Fruit fly (Drosophila melanogaster): Measurements from ENCODE around the gene dnt.

The dnt gene

dm6 chr2L:19377129-19378083 lies 14.4 kb upstream of the dnt start:
- no peak for TF ChIP-seq jigr1 (GFP tag; IDR thresholded peaks at IDR 0.05)
- TF ChIP-seq Camta (GFP tag; optimal IDR thresholded peaks at IDR 0.05): peak; percentile 23
- TF ChIP-seq CG9609 (GFP tag; optimal IDR thresholded peaks at IDR 0.05): no peak
- TF ChIP-seq H2.0 (GFP tag; IDR thresholded peaks at IDR 0.05): peak; percentile 48
- TF ChIP-seq Hr78 (GFP tag; optimal IDR thresholded peaks at IDR 0.05): no peak
- peak; percentile 21 for TF ChIP-seq Meics (GFP tag; optimal IDR thresholded peaks at IDR 0.05)
- TF ChIP-seq CG11723 (GFP tag; optimal IDR thresholded peaks at IDR 0.05): no peak
- TF ChIP-seq CG2875 (GFP tag; optimal IDR thresholded peaks at IDR 0.05): peak; percentile 49
- TF ChIP-seq CG9215 (GFP tag; IDR thresholded peaks at IDR 0.05): no peak
- TF ChIP-seq fd96Cb (tag; optimal IDR thresholded peaks at IDR 0.05): peak; percentile 64
- peak; percentile 53 for TF ChIP-seq tap (tag; optimal IDR thresholded peaks at IDR 0.05)
- TF ChIP-seq CG4424 (GFP tag; optimal IDR thresholded peaks at IDR 0.05): peak; percentile 56
- TF ChIP-seq CG17568 (GFP tag; optimal IDR thresholded peaks at IDR 0.05): no peak
- TF ChIP-seq schlank (tag; optimal IDR thresholded peaks at IDR 0.05): no peak
- TF ChIP-seq CG17186 (GFP tag; optimal IDR thresholded peaks at IDR 0.05): no peak
- TF ChIP-seq hbn (GFP tag; IDR thresholded peaks at IDR 0.05; ENCODE audit: partially characterized antibody): no peak
- TF ChIP-seq CG11504 (tag; optimal IDR thresholded peaks at IDR 0.05): peak; percentile 53
- peak; percentile 35 for TF ChIP-seq HHEX (GFP tag; optimal IDR thresholded peaks at IDR 0.05)
- no peak for TF ChIP-seq CG13894 (tag; optimal IDR thresholded peaks at IDR 0.05)
- peak; percentile 21 for TF ChIP-seq CG13775 (GFP tag; optimal IDR thresholded peaks at IDR 0.05)
- peak; percentile 49 for TF ChIP-seq Sox102F (GFP tag; optimal IDR thresholded peaks at IDR 0.05)
- no peak for TF ChIP-seq wdn (GFP tag; IDR thresholded peaks at IDR 0.05)
- TF ChIP-seq psq (GFP tag; optimal IDR thresholded peaks at IDR 0.05): no peak
- no peak for TF ChIP-seq pita (GFP tag; optimal IDR thresholded peaks at IDR 0.05)
- TF ChIP-seq CG2678 (tag; optimal IDR thresholded peaks at IDR 0.05): peak; percentile 69
- TF ChIP-seq h (optimal IDR thresholded peaks at IDR 0.05): no peak
- TF ChIP-seq Atf6 (GFP tag; IDR thresholded peaks at IDR 0.05): no peak
- TF ChIP-seq stwl (tag; optimal IDR thresholded peaks at IDR 0.05): no peak
- no peak for TF ChIP-seq fu2 (GFP tag; optimal IDR thresholded peaks at IDR 0.05)
- peak in 1 of 2 experiments; percentile 38 for TF ChIP-seq Hr51 (GFP tag; optimal IDR thresholded peaks at IDR 0.05)
- TF ChIP-seq HmgD (GFP tag; optimal IDR thresholded peaks at IDR 0.05): no peak
- TF ChIP-seq CG13287 (GFP tag; IDR thresholded peaks at IDR 0.05; ENCODE audit: partially characterized antibody): no peak
- TF ChIP-seq CG7357 (GFP tag; IDR thresholded peaks at IDR 0.05): no peak
- no peak for TF ChIP-seq salm (tag; optimal IDR thresholded peaks at IDR 0.05)
- no peak for TF ChIP-seq Atf3 (GFP tag; optimal IDR thresholded peaks at IDR 0.05)
- TF ChIP-seq CG6813 (GFP tag; optimal IDR thresholded peaks at IDR 0.05): peak; percentile 35
- no peak for TF ChIP-seq Hr39 (optimal IDR thresholded peaks at IDR 0.05)
- TF ChIP-seq az2 (GFP tag; optimal IDR thresholded peaks at IDR 0.05): peak; percentile 54
- TF ChIP-seq CG12104 (GFP tag; optimal IDR thresholded peaks at IDR 0.05): no peak
- TF ChIP-seq sim (GFP tag; IDR thresholded peaks at IDR 0.05): 0 out of 2 replicates have a peak, but pooled peaks have one; percentile 14
- no peak for TF ChIP-seq CG5245 (GFP tag; optimal IDR thresholded peaks at IDR 0.05)
- no peak for TF ChIP-seq CG42726 (GFP tag; IDR thresholded peaks at IDR 0.05; ENCODE audit: partially characterized antibody)
- peak; percentile 21 for TF ChIP-seq CG10654 (GFP tag; optimal IDR thresholded peaks at IDR 0.05)
- no peak for TF ChIP-seq ato (GFP tag; IDR thresholded peaks at IDR 0.05; ENCODE audit: partially characterized antibody)
- no peak for TF ChIP-seq Sin3A (optimal IDR thresholded peaks at IDR 0.05)
- no peak for TF ChIP-seq C15 (GFP tag; IDR thresholded peaks at IDR 0.05)
- TF ChIP-seq aop (GFP tag; IDR thresholded peaks at IDR 0.05): no peak
- TF ChIP-seq CG31365 (tag; optimal IDR thresholded peaks at IDR 0.05): no peak
- no peak for TF ChIP-seq sob (GFP tag; IDR thresholded peaks at IDR 0.05)

Measured in whole organism, embryonic.